Worm (Caenorhabditis elegans): ENCODE data around the gene nfx-1.

DNA sequence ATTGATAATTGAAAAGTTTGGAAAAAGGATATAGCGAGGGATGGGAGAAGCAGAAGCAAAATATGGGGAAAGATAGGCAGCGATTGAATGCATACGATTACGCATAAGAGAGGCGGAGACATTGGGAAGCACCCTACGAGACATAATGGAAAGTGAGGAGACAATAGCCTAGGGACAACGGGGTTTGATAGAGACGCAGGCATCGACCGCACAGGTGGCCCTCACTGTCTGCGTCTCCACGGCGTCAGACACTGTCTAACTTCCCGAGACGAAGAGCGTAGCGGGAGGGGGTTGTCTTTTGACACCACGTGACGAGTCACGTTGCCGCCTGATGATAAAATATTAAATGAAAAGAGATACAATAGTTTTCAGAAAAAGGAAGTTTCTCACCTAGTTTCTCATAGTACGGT lies 45.8 kb downstream of the nfx-1 start:
- peak; percentile 39 for TF ChIP-seq elt-2 (tag; optimal IDR thresholded peaks at IDR 0.05)
- TF ChIP-seq ets-4 (tag; optimal IDR thresholded peaks at IDR 0.05): peak; percentile 47
- no peak for TF ChIP-seq ama-1 (optimal IDR thresholded peaks at IDR 0.05)
- no peak for TF ChIP-seq che-1 (tag; optimal IDR thresholded peaks at IDR 0.05)
- TF ChIP-seq fkh-6 (tag; optimal IDR thresholded peaks at IDR 0.05): no peak
- TF ChIP-seq ceh-9 (tag; optimal IDR thresholded peaks at IDR 0.05): no peak
- no peak for TF ChIP-seq fkh-10 (GFP tag; optimal IDR thresholded peaks at IDR 0.05)
- no peak for TF ChIP-seq pha-4 (tag; optimal IDR thresholded peaks at IDR 0.05)
- no peak for TF ChIP-seq hlh-6 (tag; optimal IDR thresholded peaks at IDR 0.05)
- TF ChIP-seq dmd-4 (tag; optimal IDR thresholded peaks at IDR 0.05; ENCODE audit: borderline replicate concordance): no peak
- no peak for TF ChIP-seq npax-4 (tag; optimal IDR thresholded peaks at IDR 0.05)
- no peak for TF ChIP-seq unc-86 (tag; optimal IDR thresholded peaks at IDR 0.05)

Measured in whole organism, late embryonic.